Fruit fly (Drosophila melanogaster) whole organism, embryonic: Measurements from ENCODE around the gene CG15498.

Source experiments
- Antp ChIP-seq: fragments of 200-800 bp; sonication (Bioruptor generic); optimal IDR thresholded peaks from 3 replicates; lab custom pipeline; 2016; ENCODE audit warnings: missing biosample characterization, missing genetic modification characterization
- Asciz ChIP-seq: fragments of 200-800 bp; sonication (Bioruptor generic); optimal IDR thresholded peaks from 2 replicates; lab custom pipeline; 2017; ENCODE audit warnings: missing biosample characterization, mild to moderate bottlenecking, missing genetic modification characterization, missing genetic modification reagents
- CG10274 ChIP-seq: fragments of 200-800 bp; sonication (Bioruptor generic); optimal IDR thresholded peaks from 3 replicates; lab custom pipeline; 2017; ENCODE audit warnings: missing biosample characterization, mild to moderate bottlenecking, missing genetic modification characterization
- CG10366 ChIP-seq: fragments of 200-800 bp; sonication (Bioruptor generic); IDR thresholded peaks from 2 replicates; pipeline ENCODE4 v1.3.6; 2022; ENCODE audit warnings: missing biosample characterization, missing genetic modification characterization
- CG11456 ChIP-seq: fragments of 200-800 bp; sonication (Bioruptor generic); IDR thresholded peaks from 3 replicates; pipeline ENCODE4 v1.3.6; 2022; ENCODE audit warnings: missing biosample characterization, missing genetic modification characterization
- CG1233 ChIP-seq: fragments of 200-800 bp; sonication (Bioruptor generic); optimal IDR thresholded peaks from 4 replicates; lab custom pipeline; 2018; ENCODE audit warnings: missing biosample characterization, mild to moderate bottlenecking, missing genetic modification characterization
- CG12391 ChIP-seq: fragments of 200-800 bp; sonication (Bioruptor generic); optimal IDR thresholded peaks from 3 replicates; lab custom pipeline; 2018; ENCODE audit warnings: missing biosample characterization, mild to moderate bottlenecking, missing genetic modification characterization, moderate library complexity
- CG12744 ChIP-seq: fragments of 200-800 bp; sonication (Bioruptor generic); optimal IDR thresholded peaks from 2 replicates; lab custom pipeline; 2016; ENCODE audit warnings: missing biosample characterization, missing genetic modification characterization
- CG14710 ChIP-seq: fragments of 200-800 bp; sonication (Bioruptor generic); optimal IDR thresholded peaks from 3 replicates; lab custom pipeline; 2019; ENCODE audit warnings: missing biosample characterization, mild to moderate bottlenecking, missing genetic modification characterization, moderate library complexity
- CG15601 ChIP-seq: fragments of 200-800 bp; sonication (Bioruptor generic); optimal IDR thresholded peaks from 3 replicates; lab custom pipeline; 2019; ENCODE audit warnings: missing biosample characterization, mild to moderate bottlenecking, missing genetic modification characterization, moderate library complexity
- CG15696 ChIP-seq: fragments of 200-800 bp; sonication (Bioruptor generic); optimal IDR thresholded peaks from 2 replicates; lab custom pipeline; 2019; ENCODE audit warnings: missing biosample characterization, mild to moderate bottlenecking, missing genetic modification characterization, moderate library complexity
- CG1647 ChIP-seq: fragments of 200-800 bp; sonication (Bioruptor generic); optimal IDR thresholded peaks from 3 replicates; lab custom pipeline; 2016; ENCODE audit warnings: missing biosample characterization, missing genetic modification characterization
- CG17912 ChIP-seq: fragments of 200-800 bp; sonication (Bioruptor generic); optimal IDR thresholded peaks from 2 replicates; lab custom pipeline; 2018; ENCODE audit warnings: missing biosample characterization, mild to moderate bottlenecking, missing genetic modification characterization
- CG18262 ChIP-seq: fragments of 200-800 bp; optimal IDR thresholded peaks from 3 replicates; lab custom pipeline; 2019; ENCODE audit warnings: missing biosample characterization, mild to moderate bottlenecking, missing genetic modification characterization, moderate library complexity
- CG18619 ChIP-seq: fragments of 200-800 bp; sonication (Bioruptor generic); optimal IDR thresholded peaks from 3 replicates; lab custom pipeline; 2017; ENCODE audit warnings: missing biosample characterization, mild to moderate bottlenecking, missing genetic modification characterization
- CG2202 ChIP-seq: fragments of 200-800 bp; sonication (Bioruptor generic); optimal IDR thresholded peaks from 2 replicates; lab custom pipeline; 2018; ENCODE audit warnings: missing biosample characterization, mild to moderate bottlenecking, missing genetic modification characterization
- CG30020 ChIP-seq: fragments of 200-800 bp; optimal IDR thresholded peaks from 2 replicates; lab custom pipeline; 2019; ENCODE audit warnings: missing biosample characterization, mild to moderate bottlenecking, missing genetic modification characterization, moderate library complexity
- CG31388 ChIP-seq: fragments of 200-800 bp; sonication (Bioruptor generic); optimal IDR thresholded peaks from 2 replicates; lab custom pipeline; 2016; ENCODE audit warnings: missing biosample characterization, missing genetic modification characterization
- CG4360 ChIP-seq: fragments of 200-800 bp; sonication (Bioruptor generic); IDR thresholded peaks from 2 replicates; pipeline ENCODE4 v1.3.6; 2022; ENCODE audit warnings: missing biosample characterization, missing genetic modification characterization
- CG7839 ChIP-seq: fragments of 200-800 bp; sonication (Bioruptor generic); optimal IDR thresholded peaks from 3 replicates; lab custom pipeline; 2018; ENCODE audit warnings: missing biosample characterization, mild to moderate bottlenecking, missing genetic modification characterization, moderate library complexity
- D19A ChIP-seq: fragments of 200-800 bp; optimal IDR thresholded peaks from 3 replicates; lab custom pipeline; 2019; ENCODE audit warnings: missing biosample characterization, mild to moderate bottlenecking, missing genetic modification characterization, moderate library complexity
- Dp ChIP-seq: fragments of 200-800 bp; sonication (Bioruptor generic); optimal IDR thresholded peaks from 2 replicates; lab custom pipeline; 2018; ENCODE audit warnings: missing biosample characterization, mild to moderate bottlenecking, missing genetic modification characterization, moderate library complexity
- E2f2 ChIP-seq: fragments of 200-800 bp; sonication (Bioruptor generic); IDR thresholded peaks from 2 replicates; pipeline ENCODE4 v1.3.6; 2022; ENCODE audit warnings: missing biosample characterization, missing genetic modification characterization
- Fer1 ChIP-seq: fragments of 200-800 bp; sonication (Bioruptor generic); optimal IDR thresholded peaks from 2 replicates; lab custom pipeline; 2017; ENCODE audit warnings: missing biosample characterization, mild to moderate bottlenecking, missing genetic modification characterization
- HLH54F ChIP-seq: fragments of 200-800 bp; sonication (Bioruptor generic); optimal IDR thresholded peaks from 3 replicates; lab custom pipeline; 2016; ENCODE audit warnings: missing biosample characterization, missing genetic modification characterization
- Hey ChIP-seq: fragments of 200-800 bp; sonication (Bioruptor generic); optimal IDR thresholded peaks from 3 replicates; lab custom pipeline; 2018; ENCODE audit warnings: missing biosample characterization, mild to moderate bottlenecking, missing genetic modification characterization
- Hmr ChIP-seq: fragments of 200-800 bp; sonication (Bioruptor generic); optimal IDR thresholded peaks from 3 replicates; lab custom pipeline; 2017; ENCODE audit warnings: mild to moderate bottlenecking, missing biosample characterization, missing genetic modification reagents, missing genetic modification characterization
- Hr78 ChIP-seq, 2 experiments: fragments of 200-800 bp in 1 of 2; fragments of >200 bp in 1 of 2; sonication (Bioruptor generic) in 1 of 2; optimal IDR thresholded peaks; 2 replicates each; lab custom pipeline; 2017 to 2019; ENCODE audit warnings: missing biosample characterization in 2 of 2, missing genetic modification characterization in 2 of 2, mild to moderate bottlenecking in 1 of 2, moderate library complexity in 1 of 2
- Max ChIP-seq: fragments of 200-800 bp; sonication (Bioruptor generic); optimal IDR thresholded peaks from 2 replicates; lab custom pipeline; 2016; ENCODE audit warnings: missing biosample characterization, mild to moderate bottlenecking, missing genetic modification characterization
- Oli ChIP-seq: fragments of 200-800 bp; sonication (Bioruptor generic); optimal IDR thresholded peaks from 2 replicates; lab custom pipeline; 2018; ENCODE audit warnings: missing biosample characterization, mild to moderate bottlenecking, missing genetic modification characterization, moderate library complexity
- PHDP ChIP-seq: fragments of 200-800 bp; sonication (Bioruptor generic); optimal IDR thresholded peaks from 3 replicates; lab custom pipeline; 2018; ENCODE audit warnings: missing biosample characterization, mild to moderate bottlenecking, missing genetic modification characterization, moderate library complexity
- Rx ChIP-seq: fragments of 200-800 bp; sonication (Bioruptor generic); IDR thresholded peaks from 2 replicates; pipeline ENCODE4 v1.3.6; 2022; ENCODE audit warnings: missing biosample characterization, missing genetic modification characterization
- YL-1 ChIP-seq: fragments of 200-800 bp; sonication (Bioruptor generic); optimal IDR thresholded peaks from 3 replicates; lab custom pipeline; 2017; ENCODE audit warnings: missing biosample characterization, mild to moderate bottlenecking, missing genetic modification characterization
- az2 ChIP-seq: fragments of 200-800 bp; sonication (Bioruptor generic); optimal IDR thresholded peaks from 3 replicates; lab custom pipeline; 2016; ENCODE audit warnings: missing biosample characterization, missing genetic modification characterization
- bab2 ChIP-seq: fragments of 200-800 bp; sonication (Bioruptor generic); optimal IDR thresholded peaks from 2 replicates; lab custom pipeline; 2016; ENCODE audit warnings: missing biosample characterization, missing genetic modification characterization
- da ChIP-seq: fragments of 200-800 bp; sonication (Bioruptor generic); optimal IDR thresholded peaks from 2 replicates; lab custom pipeline; 2016; ENCODE audit warnings: missing biosample characterization, missing genetic modification characterization
- dm ChIP-seq: fragments of 200-800 bp; sonication (Bioruptor generic); optimal IDR thresholded peaks from 3 replicates; lab custom pipeline; 2016; ENCODE audit warnings: missing biosample characterization, missing genetic modification characterization
- dmrt11E ChIP-seq: fragments of 200-800 bp; sonication (Bioruptor generic); optimal IDR thresholded peaks from 3 replicates; lab custom pipeline; 2018; ENCODE audit warnings: missing biosample characterization, mild to moderate bottlenecking, missing genetic modification characterization, moderate library complexity
- fd102C ChIP-seq: fragments of 200-800 bp; sonication (Bioruptor generic); optimal IDR thresholded peaks from 2 replicates; lab custom pipeline; 2018; ENCODE audit warnings: missing biosample characterization, mild to moderate bottlenecking, missing genetic modification characterization, moderate library complexity
- fu2 ChIP-seq: fragments of 200-800 bp; sonication (Bioruptor generic); optimal IDR thresholded peaks from 2 replicates; lab custom pipeline; 2016; ENCODE audit warnings: missing biosample characterization, missing genetic modification characterization
- gro ChIP-seq: fragments of 200-800 bp; sonication (Bioruptor generic); optimal IDR thresholded peaks from 2 replicates; lab custom pipeline; 2016; ENCODE audit warnings: missing biosample characterization, missing genetic modification characterization
- ham ChIP-seq: fragments of 200-800 bp; sonication (Bioruptor generic); IDR thresholded peaks from 2 replicates; pipeline ENCODE4 v1.3.6; 2022; ENCODE audit warnings: missing biosample characterization, missing genetic modification characterization
- hbn ChIP-seq: fragments of 200-800 bp; sonication (Bioruptor generic); IDR thresholded peaks from 2 replicates; pipeline ENCODE4 v1.3.6; 2022; ENCODE audit warnings: missing biosample characterization, missing genetic modification characterization; ENCODE audit not compliant: partially characterized antibody
- jigr1 ChIP-seq: fragments of 200-800 bp; sonication (Bioruptor generic); IDR thresholded peaks from 3 replicates; pipeline ENCODE4 v1.3.6; 2022; ENCODE audit warnings: missing biosample characterization, missing genetic modification characterization
- ken ChIP-seq: fragments of 200-800 bp; sonication (Bioruptor generic); IDR thresholded peaks from 3 replicates; pipeline ENCODE4 v1.3.6; 2022; ENCODE audit warnings: missing biosample characterization, missing genetic modification characterization
- org-1 ChIP-seq: fragments of 200-800 bp; sonication (Bioruptor generic); optimal IDR thresholded peaks from 2 replicates; lab custom pipeline; 2017; ENCODE audit warnings: missing biosample characterization, missing genetic modification characterization
- pum ChIP-seq: fragments of 200-800 bp; sonication (Bioruptor generic); optimal IDR thresholded peaks from 2 replicates; lab custom pipeline; 2016; ENCODE audit warnings: missing biosample characterization, missing genetic modification characterization
- stc ChIP-seq: fragments of 200-800 bp; sonication (Bioruptor generic); IDR thresholded peaks from 2 replicates; pipeline ENCODE4 v1.3.6; 2022; ENCODE audit warnings: missing biosample characterization, missing genetic modification characterization
- tna ChIP-seq: fragments of 200-800 bp; sonication (Bioruptor generic); IDR thresholded peaks from 2 replicates; pipeline ENCODE4 v1.3.6; 2022; ENCODE audit warnings: missing biosample characterization, missing genetic modification characterization; ENCODE audit not compliant: partially characterized antibody
- trem ChIP-seq: fragments of 200-800 bp; optimal IDR thresholded peaks from 3 replicates; lab custom pipeline; 2019; ENCODE audit warnings: missing biosample characterization, mild to moderate bottlenecking, missing genetic modification characterization, moderate library complexity

The CG15498 gene

dm6 chr3R:21614858-21615427, 46.0 kb upstream of the CG15498 start (continued):
- no peak for TF ChIP-seq ham
- peak; percentile 66 for TF ChIP-seq fu2 (GFP tag; lab: Kevin White, UChicago)
- peak; percentile 18 for TF ChIP-seq Hey (tag; lab: Kevin White, UChicago)
- peak; percentile 63 for TF ChIP-seq PHDP (tag; lab: Kevin White, UChicago)
- no peak for TF ChIP-seq ken
- no peak for TF ChIP-seq CG31388 (GFP tag; lab: Kevin White, UChicago)
- TF ChIP-seq CG12391 (tag; lab: Kevin White, UChicago): peak; percentile 65
- peak; percentile 52 for TF ChIP-seq da (GFP tag; lab: Kevin White, UChicago)
- TF ChIP-seq CG4360 (GFP tag; lab: Robert Waterston, UW): no peak
- peak; percentile 46 for TF ChIP-seq dmrt11E
- TF ChIP-seq CG2202 (tag; lab: Kevin White, UChicago): peak; percentile 42
- TF ChIP-seq gro (GFP tag; lab: Kevin White, UChicago): peak; percentile 67
- no peak for TF ChIP-seq CG30020 (tag; lab: Kevin White, UChicago)
- peak; percentile 31 for TF ChIP-seq CG1647
- TF ChIP-seq Fer1 (GFP tag; lab: Kevin White, UChicago): peak; percentile 57
- no peak for TF ChIP-seq CG11456 (GFP tag; lab: Robert Waterston, UW)
- peak; percentile 12 for TF ChIP-seq CG15601
- no peak for TF ChIP-seq fd102C (GFP tag; lab: Kevin White, UChicago)
- peak; percentile 62 for TF ChIP-seq CG12744 (GFP tag; lab: Kevin White, UChicago)
- TF ChIP-seq Dp (GFP tag; lab: Kevin White, UChicago): no peak
- TF ChIP-seq CG10366 (GFP tag; lab: Robert Waterston, UW): no peak
- TF ChIP-seq Antp (GFP tag; lab: Kevin White, UChicago): peak; percentile 26
- peak; percentile 69 for TF ChIP-seq CG7839
- TF ChIP-seq Rx (GFP tag; lab: Robert Waterston, UW): no peak
- TF ChIP-seq CG15696 (tag; lab: Kevin White, UChicago): peak; percentile 10
- TF ChIP-seq CG18619: peak; percentile 51
- TF ChIP-seq az2 (GFP tag; lab: Kevin White, UChicago): peak; percentile 54
- TF ChIP-seq CG17912 (GFP tag; lab: Kevin White, UChicago): no peak
- TF ChIP-seq Hr78 (GFP tag; optimal IDR thresholded peaks at IDR 0.05; lab: Kevin White, UChicago): peak in 1 of 2 experiments; percentile 43
- TF ChIP-seq Hmr (GFP tag; lab: Kevin White, UChicago): peak; percentile 65
- TF ChIP-seq pum (GFP tag; lab: Kevin White, UChicago): no peak
- TF ChIP-seq E2f2: no peak
- peak; percentile 53 for TF ChIP-seq CG10274 (GFP tag; lab: Kevin White, UChicago)
- TF ChIP-seq Asciz (GFP tag; lab: Kevin White, UChicago): peak; percentile 50
- TF ChIP-seq hbn (GFP tag; lab: Robert Waterston, UW): no peak
- TF ChIP-seq YL-1 (GFP tag; lab: Kevin White, UChicago): peak; percentile 10
- no peak for TF ChIP-seq stc (GFP tag; lab: Robert Waterston, UW)
- no peak for TF ChIP-seq dm (GFP tag; lab: Kevin White, UChicago)
- peak; percentile 23 for TF ChIP-seq bab2 (GFP tag; lab: Kevin White, UChicago)
- TF ChIP-seq org-1: peak; percentile 57
- peak; percentile 28 for TF ChIP-seq CG1233 (GFP tag; lab: Kevin White, UChicago)
- TF ChIP-seq CG14710 (tag; lab: Kevin White, UChicago): peak; percentile 21
- no peak for TF ChIP-seq tna (GFP tag; lab: Robert Waterston, UW)
- TF ChIP-seq CG18262 (tag; lab: Kevin White, UChicago): peak; percentile 63
- no peak for TF ChIP-seq jigr1 (GFP tag; lab: Robert Waterston, UW)
- TF ChIP-seq trem (tag; lab: Kevin White, UChicago): peak; percentile 31
- TF ChIP-seq HLH54F: peak; percentile 51
- TF ChIP-seq Max (GFP tag; lab: Kevin White, UChicago): peak; percentile 42
- peak; percentile 58 for TF ChIP-seq D19A
- peak; percentile 68 for TF ChIP-seq Oli (tag; lab: Kevin White, UChicago)
